Fruit fly (Drosophila melanogaster): Measurements from ENCODE around the gene mRpS26.

Gene mRpS26

DNA sequence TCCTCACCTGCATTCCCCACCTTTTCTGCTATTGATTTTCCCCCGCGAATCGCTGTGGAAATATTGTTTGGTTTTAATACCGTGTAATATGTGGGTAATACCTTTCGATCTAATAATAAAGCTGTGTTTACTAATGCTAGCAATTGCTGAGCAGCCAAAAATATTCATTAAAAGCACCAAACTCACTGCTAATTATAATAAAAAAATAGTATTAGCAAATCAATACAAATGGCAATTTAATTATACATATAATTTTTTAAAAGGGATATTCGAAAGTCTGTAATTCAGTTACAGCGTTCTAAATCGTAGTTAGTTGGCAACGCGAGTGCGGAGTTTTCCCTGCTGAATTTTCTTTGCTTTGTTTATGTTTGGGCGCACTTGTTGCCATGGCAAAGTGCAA is 12.5 kb upstream of the mRpS26 start:
- TF ChIP-seq Eip78C (GFP tag) (peak; percentile 66), CG8319 (GFP tag; optimal IDR thresholded peaks at IDR 0.05) (no peak), Sox102F (GFP tag; optimal IDR thresholded peaks at IDR 0.05) (no peak), CG6276 (GFP tag; optimal IDR thresholded peaks at IDR 0.05) (peak; percentile 17), Hr4 (GFP tag; optimal IDR thresholded peaks at IDR 0.05) (peak; percentile 38), CG15336 (GFP tag; IDR thresholded peaks at IDR 0.05) (peak; percentile 33; the same call in 1 of the 2 replicates), CG32006 (GFP tag; optimal IDR thresholded peaks at IDR 0.05) (peak; percentile 67)

DNA sequence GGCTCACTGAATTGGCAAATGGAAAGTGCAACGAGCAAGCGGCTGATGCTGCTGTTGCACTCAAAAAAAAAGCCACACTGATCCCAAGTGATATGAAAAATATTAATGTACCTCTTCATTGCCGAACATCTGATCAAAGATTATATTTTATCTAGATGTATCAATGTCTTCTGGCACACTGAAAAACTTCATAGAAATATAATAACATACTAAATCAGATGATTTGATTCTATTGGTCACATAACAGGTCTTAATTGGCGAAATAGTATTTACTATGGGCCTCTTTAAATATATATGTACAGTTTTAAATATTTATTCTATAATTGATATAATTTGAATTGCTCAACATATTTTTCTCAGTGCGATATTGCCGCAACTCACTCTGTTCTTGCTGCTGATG is 9.7 kb upstream of the mRpS26 start:
- peak; percentile 1 for TF ChIP-seq Ets96B (tag; optimal IDR thresholded peaks at IDR 0.05)
- TF ChIP-seq salr (GFP tag; optimal IDR thresholded peaks at IDR 0.05): peak in 1 of 2 experiments; percentile 71
- TF ChIP-seq Eip75B (GFP tag; optimal IDR thresholded peaks at IDR 0.05): peak; percentile 22
- no peak for TF ChIP-seq CG8319 (GFP tag; optimal IDR thresholded peaks at IDR 0.05)
- TF ChIP-seq achi (GFP tag; optimal IDR thresholded peaks at IDR 0.05): peak; percentile 63
- peak; percentile 6 for TF ChIP-seq CG6808 (GFP tag; optimal IDR thresholded peaks at IDR 0.05)
- TF ChIP-seq Eip93F (GFP tag; optimal IDR thresholded peaks at IDR 0.05): no peak
- peak; percentile 54 for TF ChIP-seq OdsH (GFP tag; optimal IDR thresholded peaks at IDR 0.05)
- peak; percentile 15 for TF ChIP-seq CG10669 (GFP tag; optimal IDR thresholded peaks at IDR 0.05)
- peak; percentile 61 for TF ChIP-seq acj6 (GFP tag; optimal IDR thresholded peaks at IDR 0.05)
- peak; percentile 72 for TF ChIP-seq CG4318 (GFP tag; optimal IDR thresholded peaks at IDR 0.05)
- TF ChIP-seq Eip78C (GFP tag): peak; percentile 76
- no peak for TF ChIP-seq CG8632 (GFP tag; optimal IDR thresholded peaks at IDR 0.05)
- peak; percentile 38 for TF ChIP-seq Sox14 (GFP tag; optimal IDR thresholded peaks at IDR 0.05)
- TF ChIP-seq eg (GFP tag; IDR thresholded peaks at IDR 0.05): 0 out of 3 replicates have a peak, but pooled peaks have one; percentile 23
- TF ChIP-seq lz (GFP tag; optimal IDR thresholded peaks at IDR 0.05): no peak
- peak; percentile 14 for TF ChIP-seq CG34406 (GFP tag; optimal IDR thresholded peaks at IDR 0.05)
- TF ChIP-seq net (GFP tag; optimal IDR thresholded peaks at IDR 0.05): peak; percentile 37
- peak; percentile 88 for TF ChIP-seq CG32006 (GFP tag; optimal IDR thresholded peaks at IDR 0.05)
- TF ChIP-seq CG11294 (GFP tag; IDR thresholded peaks at IDR 0.05): 0 out of 2 replicates have a peak, but pooled peaks have one; percentile 15
- TF ChIP-seq CG3032 (tag; optimal IDR thresholded peaks at IDR 0.05): peak; percentile 3
- peak; percentile 70 for TF ChIP-seq CG8119 (GFP tag; IDR thresholded peaks at IDR 0.05)
- TF ChIP-seq CG15336 (GFP tag; IDR thresholded peaks at IDR 0.05): peak; percentile 52
- no peak for TF ChIP-seq spab (GFP tag; optimal IDR thresholded peaks at IDR 0.05)
- 0 out of 3 replicates have a peak, but pooled peaks have one; percentile 12 for TF ChIP-seq CG6163 (GFP tag; IDR thresholded peaks at IDR 0.05)
- peak; percentile 52 for TF ChIP-seq CG3919 (GFP tag; optimal IDR thresholded peaks at IDR 0.05)
- TF ChIP-seq fd85E (GFP tag; optimal IDR thresholded peaks at IDR 0.05): no peak
- peak; percentile 65 for TF ChIP-seq CG6276 (GFP tag; optimal IDR thresholded peaks at IDR 0.05)
- peak; percentile 62 for TF ChIP-seq CG10631 (GFP tag; optimal IDR thresholded peaks at IDR 0.05)
- TF ChIP-seq Hr4 (GFP tag; optimal IDR thresholded peaks at IDR 0.05): peak; percentile 51
- peak; percentile 13 for TF ChIP-seq pdm3 (GFP tag; optimal IDR thresholded peaks at IDR 0.05)
- TF ChIP-seq dac (GFP tag; optimal IDR thresholded peaks at IDR 0.05): peak; percentile 4
- peak; percentile 42 for TF ChIP-seq Lpt (GFP tag; optimal IDR thresholded peaks at IDR 0.05)
- no peak for TF ChIP-seq esn (GFP tag; optimal IDR thresholded peaks at IDR 0.05)

DNA sequence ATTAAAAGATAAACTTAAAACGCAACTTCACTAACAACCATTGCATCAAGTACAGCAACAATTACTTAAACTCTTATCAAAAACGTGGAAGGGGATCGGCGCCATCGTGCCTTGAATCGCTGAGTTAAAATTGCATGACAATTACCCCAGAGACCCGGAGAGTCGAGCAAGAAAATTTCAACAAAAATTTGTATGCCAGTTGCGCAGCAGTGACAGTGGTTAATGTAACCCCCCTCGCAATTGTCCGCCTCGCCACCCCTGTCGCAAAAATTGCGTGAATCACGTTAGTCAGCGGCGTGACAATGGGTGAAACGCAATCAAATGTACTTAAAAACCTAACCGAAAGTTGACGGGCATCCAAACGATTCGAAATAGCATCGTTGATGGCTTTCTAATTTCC is 6.7 kb upstream of the mRpS26 start:
- peak; percentile 43; the same call in 1 of the 3 replicates for TF ChIP-seq eg (GFP tag; IDR thresholded peaks at IDR 0.05)
- peak; percentile 31; the same call in 1 of the 2 replicates for TF ChIP-seq CG15336 (GFP tag; IDR thresholded peaks at IDR 0.05)
- peak; percentile 28 for TF ChIP-seq Met (GFP tag; optimal IDR thresholded peaks at IDR 0.05)
- peak; percentile 44 for TF ChIP-seq pdm3 (GFP tag; optimal IDR thresholded peaks at IDR 0.05)
- peak; percentile 36 for TF ChIP-seq topi (GFP tag; optimal IDR thresholded peaks at IDR 0.05)
- TF ChIP-seq CG11902 (GFP tag; optimal IDR thresholded peaks at IDR 0.05): no peak
- TF ChIP-seq CG6792 (GFP tag; optimal IDR thresholded peaks at IDR 0.05): peak; percentile 5
- TF ChIP-seq CG6163 (GFP tag; IDR thresholded peaks at IDR 0.05): 0 out of 3 replicates have a peak, but pooled peaks have one; percentile 23
- peak; percentile 48 for TF ChIP-seq esn (GFP tag; optimal IDR thresholded peaks at IDR 0.05)
- TF ChIP-seq Hr39 (GFP tag; optimal IDR thresholded peaks at IDR 0.05): peak; percentile 48
- no peak for TF ChIP-seq Ets21C (GFP tag; optimal IDR thresholded peaks at IDR 0.05)
- no peak for TF ChIP-seq CG8319 (GFP tag; optimal IDR thresholded peaks at IDR 0.05)
- TF ChIP-seq Lpt (GFP tag; optimal IDR thresholded peaks at IDR 0.05): no peak
- TF ChIP-seq CG16779 (tag; optimal IDR thresholded peaks at IDR 0.05): no peak
- TF ChIP-seq Smox (GFP tag; optimal IDR thresholded peaks at IDR 0.05): peak; percentile 17
- TF ChIP-seq ss (GFP tag; optimal IDR thresholded peaks at IDR 0.05): peak in 1 of 2 experiments; percentile 42
- peak; percentile 72 for TF ChIP-seq Eip78C (GFP tag)
- no peak for TF ChIP-seq Hr38 (GFP tag; optimal IDR thresholded peaks at IDR 0.05)
- TF ChIP-seq lz (GFP tag; optimal IDR thresholded peaks at IDR 0.05): peak; percentile 38
- TF ChIP-seq Sox14 (GFP tag; optimal IDR thresholded peaks at IDR 0.05): peak; percentile 16
- TF ChIP-seq OdsH (GFP tag; optimal IDR thresholded peaks at IDR 0.05): peak; percentile 15
- peak; percentile 1 for TF ChIP-seq Hr4 (GFP tag; optimal IDR thresholded peaks at IDR 0.05)
- TF ChIP-seq CG3919 (GFP tag; optimal IDR thresholded peaks at IDR 0.05): peak; percentile 22
- TF ChIP-seq CG7368 (GFP tag; optimal IDR thresholded peaks at IDR 0.05): peak; percentile 20
- TF ChIP-seq svp (GFP tag): peak; percentile 66

All from whole organism, prepupa.